Worm (Caenorhabditis elegans) whole organism, L4 larva: Measurements from ENCODE around the gene T27E4.7.

Experiments
- ZK546.5 ChIP-seq, 2 experiments: sonication (generic microtip); optimal IDR thresholded peaks; 2 replicates each; lab custom pipeline; 2017; ENCODE audit warnings: missing biosample characterization in 2 of 2, missing genetic modification characterization in 2 of 2
- ceh-32 ChIP-seq: sonication (generic microtip); optimal IDR thresholded peaks from 2 replicates; lab custom pipeline; 2016; ENCODE audit warnings: mild to moderate bottlenecking, missing genetic modification characterization, missing compliant biosample characterization; ENCODE audit not compliant: poor library complexity
- dmd-9 ChIP-seq: fragments of 200-800 bp; sonication (Bioruptor generic); IDR thresholded peaks from 2 replicates; pipeline ENCODE4 v1.3.6; 2022; ENCODE audit warnings: missing genetic modification reagents, missing genetic modification characterization, missing compliant biosample characterization
- gei-8 ChIP-seq: fragments of 200-800 bp; sonication (Bioruptor generic); optimal IDR thresholded peaks from 2 replicates; lab custom pipeline; 2018; ENCODE audit warnings: mild to moderate bottlenecking, missing genetic modification characterization, missing compliant biosample characterization
- lin-38 ChIP-seq: fragments of 200-800 bp; sonication (Bioruptor generic); IDR thresholded peaks from 2 replicates; pipeline ENCODE4 v1.3.6; 2022; ENCODE audit warnings: missing genetic modification reagents, missing genetic modification characterization, missing compliant biosample characterization
- lsy-2 ChIP-seq, 2 experiments: fragments of 150-350 bp in 1 of 2; sonication (generic microtip) in 1 of 2; optimal IDR thresholded peaks; 2 replicates each; lab custom pipeline; 2014 to 2017; ENCODE audit warnings: missing biosample characterization in 2 of 2, missing genetic modification characterization in 2 of 2
- mep-1 ChIP-seq: fragments of 150-350 bp; sonication (generic microtip); optimal IDR thresholded peaks from 3 replicates; lab custom pipeline; 2014; ENCODE audit warnings: missing biosample characterization, missing genetic modification characterization
- nhr-10 ChIP-seq: fragments of 150-350 bp; optimal IDR thresholded peaks from 2 replicates; lab custom pipeline; 2014; ENCODE audit warnings: missing biosample characterization, missing genetic modification characterization
- nhr-11 ChIP-seq: fragments of 150-350 bp; optimal IDR thresholded peaks from 2 replicates; lab custom pipeline; 2014; ENCODE audit warnings: missing biosample characterization, missing genetic modification characterization
- nhr-76 ChIP-seq: fragments of 150-350 bp; optimal IDR thresholded peaks from 2 replicates; lab custom pipeline; 2014; ENCODE audit warnings: missing biosample characterization, missing genetic modification characterization
- pha-4 ChIP-seq, 2 experiments: fragments of 150-350 bp in 1 of 2; fragments of 200-800 bp in 1 of 2; sonication (Bioruptor generic) in 1 of 2; IDR thresholded peaks in 1 of 2; optimal IDR thresholded peaks in 1 of 2; 2 replicates each; pipeline versions ENCODE4 v1.3.6 to Lab custom; 2014 to 2022; ENCODE audit warnings: missing genetic modification characterization in 2 of 2, missing genetic modification reagents in 2 of 2, missing biosample characterization in 1 of 2, missing compliant biosample characterization in 1 of 2
- pqm-1 ChIP-seq: sonication (generic microtip); optimal IDR thresholded peaks from 2 replicates; lab custom pipeline; 2017; ENCODE audit warnings: missing biosample characterization, missing genetic modification characterization
- zag-1 ChIP-seq: fragments of 150-350 bp; optimal IDR thresholded peaks from 2 replicates; lab custom pipeline; 2014; ENCODE audit warnings: missing biosample characterization, missing genetic modification characterization
- ztf-7 ChIP-seq: fragments of 150-350 bp; optimal IDR thresholded peaks from 2 replicates; lab custom pipeline; 2014; ENCODE audit warnings: missing biosample characterization, missing genetic modification characterization

- TF ChIP-seq nhr-76 (tag; lab: Kevin White, UChicago): no peak
- TF ChIP-seq nhr-11: no peak
- peak; percentile 16 to 27 for TF ChIP-seq lsy-2 (tag; optimal IDR thresholded peaks at IDR 0.05; lab: Kevin White, UChicago)
- TF ChIP-seq gei-8: no peak
- no peak for TF ChIP-seq ZK546.5 (tag; optimal IDR thresholded peaks at IDR 0.05; lab: Kevin White, UChicago)
- peak; percentile 41 for TF ChIP-seq nhr-10 (tag; lab: Kevin White, UChicago)
- peak; percentile 59 for TF ChIP-seq mep-1 (tag; lab: Kevin White, UChicago)
- no peak for TF ChIP-seq dmd-9 (GFP tag; lab: Robert Waterston, UW)
- 0 out of 2 replicates have a peak, but pooled peaks have one; percentile 6 for TF ChIP-seq pha-4 (GFP tag; IDR thresholded peaks at IDR 0.05; lab: Robert Waterston, UW)
- TF ChIP-seq pha-4 (tag; optimal IDR thresholded peaks at IDR 0.05; lab: Kevin White, UChicago): no peak
- TF ChIP-seq pqm-1: no peak
- TF ChIP-seq zag-1 (tag; lab: Kevin White, UChicago): no peak
- TF ChIP-seq ztf-7 (tag; lab: Kevin White, UChicago): no peak
- no peak for TF ChIP-seq ceh-32 (tag; lab: Kevin White, UChicago)
- TF ChIP-seq lin-38 (GFP tag; lab: Robert Waterston, UW): no peak
These were observed 1.7 kb downstream of the T27E4.7 start for ce11 chrV:9074360-9074834.
